Fruit fly (Drosophila melanogaster) whole organism, embryonic: ENCODE data around the gene Tbcd.

Source experiments
- Adf1 ChIP-seq: fragments of 200-800 bp; sonication (Bioruptor generic); IDR thresholded peaks from 2 replicates; pipeline ENCODE4 v1.3.6; 2022; ENCODE audit warnings: missing biosample characterization, missing genetic modification characterization
- CG10366 ChIP-seq: fragments of 200-800 bp; sonication (Bioruptor generic); IDR thresholded peaks from 2 replicates; pipeline ENCODE4 v1.3.6; 2022; ENCODE audit warnings: missing biosample characterization, missing genetic modification characterization
- CG10431 ChIP-seq: fragments of 200-800 bp; sonication (Bioruptor generic); optimal IDR thresholded peaks from 3 replicates; lab custom pipeline; 2018; ENCODE audit warnings: missing biosample characterization, mild to moderate bottlenecking, missing genetic modification characterization
- CG11093 ChIP-seq: fragments of 200-800 bp; sonication (Bioruptor generic); IDR thresholded peaks from 3 replicates; pipeline ENCODE4 v1.3.6; 2022; ENCODE audit warnings: missing biosample characterization, missing genetic modification characterization
- CG14050 ChIP-seq: fragments of 200-800 bp; sonication (Bioruptor generic); IDR thresholded peaks from 3 replicates; pipeline ENCODE4 v1.3.6; 2022; ENCODE audit warnings: missing biosample characterization, missing genetic modification characterization
- CG14860 ChIP-seq: fragments of 200-800 bp; sonication (Bioruptor generic); IDR thresholded peaks from 3 replicates; pipeline ENCODE4 v1.3.6; 2022; ENCODE audit warnings: missing biosample characterization, missing genetic modification characterization; ENCODE audit not compliant: partially characterized antibody
- CG17829 ChIP-seq: fragments of 200-800 bp; optimal IDR thresholded peaks from 2 replicates; lab custom pipeline; 2019; ENCODE audit warnings: missing biosample characterization, mild to moderate bottlenecking, missing genetic modification characterization, moderate library complexity
- CG18599 ChIP-seq: fragments of 200-800 bp; sonication (Bioruptor generic); optimal IDR thresholded peaks from 3 replicates; lab custom pipeline; 2017; ENCODE audit warnings: missing biosample characterization, missing genetic modification characterization, mild to moderate bottlenecking, moderate library complexity, missing genetic modification reagents
- CG2678 ChIP-seq: fragments of 200-800 bp; sonication (Bioruptor generic); optimal IDR thresholded peaks from 3 replicates; lab custom pipeline; 2019; ENCODE audit warnings: missing biosample characterization, mild to moderate bottlenecking, missing genetic modification characterization, moderate library complexity
- CG2875 ChIP-seq: fragments of 200-800 bp; sonication (Bioruptor generic); optimal IDR thresholded peaks from 2 replicates; lab custom pipeline; 2017; ENCODE audit warnings: missing biosample characterization, mild to moderate bottlenecking, missing genetic modification characterization, missing genetic modification reagents
- CG30431 ChIP-seq: fragments of 200-800 bp; sonication (Bioruptor generic); optimal IDR thresholded peaks from 2 replicates; lab custom pipeline; 2017; ENCODE audit warnings: missing biosample characterization, missing genetic modification characterization
- CG3065 ChIP-seq: fragments of 200-800 bp; sonication (Bioruptor generic); optimal IDR thresholded peaks from 2 replicates; lab custom pipeline; 2016; ENCODE audit warnings: missing biosample characterization, missing genetic modification characterization
- CG31365 ChIP-seq: fragments of 200-800 bp; sonication (Bioruptor generic); optimal IDR thresholded peaks from 2 replicates; lab custom pipeline; 2018; ENCODE audit warnings: missing biosample characterization, mild to moderate bottlenecking, missing genetic modification characterization
- CG31388 ChIP-seq: fragments of 200-800 bp; sonication (Bioruptor generic); optimal IDR thresholded peaks from 2 replicates; lab custom pipeline; 2016; ENCODE audit warnings: missing biosample characterization, missing genetic modification characterization
- CG3838 ChIP-seq: fragments of 200-800 bp; sonication (Bioruptor generic); optimal IDR thresholded peaks from 3 replicates; lab custom pipeline; 2016; ENCODE audit warnings: missing biosample characterization, missing genetic modification characterization
- CG4404 ChIP-seq: fragments of 200-800 bp; sonication (Bioruptor generic); IDR thresholded peaks from 2 replicates; pipeline ENCODE4 v1.3.6; 2022; ENCODE audit warnings: missing biosample characterization, missing genetic modification characterization
- CG7839 ChIP-seq: fragments of 200-800 bp; sonication (Bioruptor generic); optimal IDR thresholded peaks from 3 replicates; lab custom pipeline; 2018; ENCODE audit warnings: missing biosample characterization, mild to moderate bottlenecking, missing genetic modification characterization, moderate library complexity
- CG8089 ChIP-seq: fragments of 200-800 bp; sonication (Bioruptor generic); optimal IDR thresholded peaks from 3 replicates; lab custom pipeline; 2016; ENCODE audit warnings: missing biosample characterization, missing genetic modification characterization
- D19A ChIP-seq: fragments of 200-800 bp; optimal IDR thresholded peaks from 3 replicates; lab custom pipeline; 2019; ENCODE audit warnings: missing biosample characterization, mild to moderate bottlenecking, missing genetic modification characterization, moderate library complexity
- Deaf1 ChIP-seq: fragments of 200-800 bp; optimal IDR thresholded peaks from 3 replicates; lab custom pipeline; 2019; ENCODE audit warnings: missing biosample characterization, mild to moderate bottlenecking, missing genetic modification characterization, moderate library complexity
- Dip2 ChIP-seq: fragments of 200-800 bp; sonication (Bioruptor generic); IDR thresholded peaks from 2 replicates; pipeline ENCODE4 v1.3.6; 2022; ENCODE audit warnings: missing biosample characterization, missing genetic modification characterization
- Dll ChIP-seq: fragments of 200-800 bp; sonication (Bioruptor generic); IDR thresholded peaks from 4 replicates; pipeline ENCODE4 v1.3.6; 2022; ENCODE audit warnings: missing biosample characterization, missing genetic modification characterization; ENCODE audit not compliant: partially characterized antibody
- GATAe ChIP-seq: fragments of 200-800 bp; sonication (Bioruptor generic); conservative IDR thresholded peaks from 2 replicates; pipeline ENCODE4 v1.3.6; 2022; ENCODE audit warnings: missing biosample characterization, missing genetic modification characterization
- MBD-R2 ChIP-seq: fragments of 200-800 bp; sonication (Bioruptor generic); IDR thresholded peaks from 2 replicates; pipeline ENCODE4 v1.3.6; 2022; ENCODE audit warnings: missing biosample characterization, missing genetic modification characterization
- Med ChIP-seq: fragments of 200-800 bp; sonication (Bioruptor generic); peaks from one replicate; lab custom pipeline; 2016; ENCODE audit warnings: missing biosample characterization, missing genetic modification characterization, mild to moderate bottlenecking, inconsistent platforms, moderate library complexity
- NC2β ChIP-seq: fragments of 200-800 bp; sonication (Bioruptor generic); optimal IDR thresholded peaks from 2 replicates; lab custom pipeline; 2016; ENCODE audit warnings: missing biosample characterization, missing genetic modification characterization
- Nf-YA ChIP-seq: fragments of 200-800 bp; sonication (Bioruptor generic); IDR thresholded peaks from 2 replicates; pipeline ENCODE4 v1.3.6; 2022; ENCODE audit warnings: missing biosample characterization, missing genetic modification characterization
- Ssrp ChIP-seq: fragments of 200-800 bp; sonication (Bioruptor generic); optimal IDR thresholded peaks from 2 replicates; lab custom pipeline; 2018; ENCODE audit warnings: missing biosample characterization, mild to moderate bottlenecking, missing genetic modification characterization, moderate library complexity
- Xrp1 ChIP-seq: fragments of 200-800 bp; sonication (Bioruptor generic); IDR thresholded peaks from 2 replicates; pipeline ENCODE4 v1.3.6; 2022; ENCODE audit warnings: missing biosample characterization, missing genetic modification characterization
- ara ChIP-seq: fragments of 200-800 bp; sonication (Bioruptor generic); IDR thresholded peaks from 2 replicates; pipeline ENCODE4 v1.3.6; 2022; ENCODE audit warnings: missing biosample characterization, missing genetic modification characterization
- en ChIP-seq: fragments of 200-800 bp; sonication (Bioruptor generic); optimal IDR thresholded peaks from 2 replicates; lab custom pipeline; 2016; ENCODE audit warnings: missing biosample characterization, missing genetic modification characterization
- esg ChIP-seq: fragments of 200-800 bp; sonication (Bioruptor generic); conservative IDR thresholded peaks from 2 replicates; pipeline ENCODE4 v1.3.6; 2022; ENCODE audit warnings: missing biosample characterization, missing genetic modification characterization
- gsb-n ChIP-seq: fragments of 200-800 bp; sonication (Bioruptor generic); optimal IDR thresholded peaks from 3 replicates; lab custom pipeline; 2018; ENCODE audit warnings: missing biosample characterization, mild to moderate bottlenecking, missing genetic modification characterization
- h ChIP-seq: fragments of >200 bp; optimal IDR thresholded peaks from 2 replicates; lab custom pipeline; 2017
- hbn ChIP-seq: fragments of 200-800 bp; sonication (Bioruptor generic); IDR thresholded peaks from 2 replicates; pipeline ENCODE4 v1.3.6; 2022; ENCODE audit warnings: missing biosample characterization, missing genetic modification characterization; ENCODE audit not compliant: partially characterized antibody
- her ChIP-seq: fragments of 200-800 bp; sonication (Bioruptor generic); optimal IDR thresholded peaks from 2 replicates; lab custom pipeline; 2016; ENCODE audit warnings: missing biosample characterization, missing genetic modification characterization
- hth ChIP-seq: fragments of >200 bp; optimal IDR thresholded peaks from 2 replicates; lab custom pipeline; 2017; ENCODE audit warnings: inconsistent platforms
- jing ChIP-seq: fragments of 200-800 bp; sonication (Bioruptor generic); optimal IDR thresholded peaks from 2 replicates; lab custom pipeline; 2018; ENCODE audit warnings: missing biosample characterization, mild to moderate bottlenecking, missing genetic modification characterization
- ken ChIP-seq: fragments of 200-800 bp; sonication (Bioruptor generic); IDR thresholded peaks from 3 replicates; pipeline ENCODE4 v1.3.6; 2022; ENCODE audit warnings: missing biosample characterization, missing genetic modification characterization
- mld ChIP-seq: fragments of 200-800 bp; sonication (Bioruptor generic); IDR thresholded peaks from 3 replicates; pipeline ENCODE4 v1.3.6; 2022; ENCODE audit warnings: missing biosample characterization, missing genetic modification characterization; ENCODE audit not compliant: partially characterized antibody
- pan ChIP-seq, 4 experiments: fragments of >200 bp in 3 of 4; fragments of 200-800 bp in 1 of 4; sonication (Bioruptor generic) in 1 of 4; optimal IDR thresholded peaks in 3 of 4; IDR thresholded peaks in 1 of 4; 2 replicates each; pipeline versions ENCODE4 v1.3.6 to Lab custom; 2017 to 2022; ENCODE audit warnings: missing biosample characterization in 2 of 4, missing genetic modification characterization in 2 of 4, mixed read lengths in 1 of 4
- peb ChIP-seq: fragments of 200-800 bp; sonication (Bioruptor generic); IDR thresholded peaks from 2 replicates; pipeline ENCODE4 v1.3.6; 2022; ENCODE audit warnings: missing biosample characterization, missing genetic modification characterization
- pum ChIP-seq: fragments of 200-800 bp; sonication (Bioruptor generic); optimal IDR thresholded peaks from 2 replicates; lab custom pipeline; 2016; ENCODE audit warnings: missing biosample characterization, missing genetic modification characterization
- shn ChIP-seq: fragments of 200-800 bp; sonication (Bioruptor generic); optimal IDR thresholded peaks from 3 replicates; lab custom pipeline; 2016; ENCODE audit warnings: missing biosample characterization, missing genetic modification characterization
- sob ChIP-seq: fragments of 200-800 bp; sonication (Bioruptor generic); IDR thresholded peaks from 2 replicates; pipeline ENCODE4 v1.3.6; 2022; ENCODE audit warnings: missing biosample characterization, missing genetic modification characterization
- sr ChIP-seq: fragments of 200-800 bp; sonication (Bioruptor generic); IDR thresholded peaks from 3 replicates; pipeline ENCODE4 v1.3.6; 2022; ENCODE audit warnings: missing biosample characterization, missing genetic modification characterization
- tll ChIP-seq, 2 experiments: fragments of 200-800 bp in 1 of 2; fragments of >200 bp in 1 of 2; sonication (Bioruptor generic) in 1 of 2; optimal IDR thresholded peaks; 2 replicates each; lab custom pipeline; 2017 to 2019; ENCODE audit warnings: missing biosample characterization in 2 of 2, missing genetic modification characterization in 2 of 2, mild to moderate bottlenecking in 1 of 2, moderate library complexity in 1 of 2
- unc-4 ChIP-seq: fragments of 200-800 bp; sonication (Bioruptor generic); IDR thresholded peaks from 2 replicates; pipeline ENCODE4 v1.3.6; 2022; ENCODE audit warnings: missing biosample characterization, missing genetic modification characterization; ENCODE audit not compliant: partially characterized antibody
- zen ChIP-seq: fragments of 200-800 bp; sonication (Bioruptor generic); optimal IDR thresholded peaks from 3 replicates; lab custom pipeline; 2018; ENCODE audit warnings: missing biosample characterization, mild to moderate bottlenecking, missing genetic modification characterization, moderate library complexity
- zf30C ChIP-seq: fragments of 200-800 bp; sonication (Bioruptor generic); optimal IDR thresholded peaks from 3 replicates; lab custom pipeline; 2018; ENCODE audit warnings: missing biosample characterization, mild to moderate bottlenecking, missing genetic modification characterization

The Tbcd gene

DNA sequence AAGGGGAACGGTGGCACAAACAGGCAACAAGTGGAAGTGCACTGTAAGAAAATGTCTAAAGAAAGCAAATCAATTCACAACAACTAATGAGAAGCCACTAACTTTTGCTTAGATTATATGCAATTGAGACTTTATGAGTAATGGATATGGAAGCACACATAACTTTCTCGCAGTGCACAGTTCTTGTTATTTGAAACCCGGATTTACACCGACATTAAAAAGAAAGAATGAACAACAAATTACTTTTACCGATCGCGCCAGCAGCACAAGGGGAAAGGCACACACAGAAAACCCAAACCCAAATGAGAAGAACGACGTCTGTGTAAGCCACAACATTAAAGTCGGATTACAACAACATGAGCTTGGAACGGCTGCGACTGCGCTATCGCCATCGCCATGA is 41.8 kb downstream of the Tbcd start (continued):
- TF ChIP-seq zen (tag; lab: Kevin White, UChicago) (peak; percentile 51), pan (optimal IDR thresholded peaks at IDR 0.05; lab: Kevin White, UChicago) (no peak), pan (GFP tag; optimal IDR thresholded peaks at IDR 0.05 in 1 of 2, IDR thresholded peaks at IDR 0.05 in 1 of 2) (peak in 1 of 2 experiments; percentile 62), mld (no peak), Dll (GFP tag; lab: Robert Waterston, UW) (no peak), zf30C (GFP tag; lab: Kevin White, UChicago) (peak; percentile 82), jing (peak; percentile 40), sob (GFP tag; lab: Robert Waterston, UW) (peak; percentile 26; the same call in 1 of the 2 replicates), CG14860 (GFP tag; lab: Robert Waterston, UW) (no peak), ara (GFP tag; lab: Robert Waterston, UW) (peak; percentile 83), CG2875 (GFP tag; lab: Kevin White, UChicago) (peak; percentile 64), CG10431 (peak; percentile 65), Xrp1 (GFP tag; lab: Robert Waterston, UW) (peak; percentile 90), hbn (GFP tag; lab: Robert Waterston, UW) (no peak), Med (GFP tag; lab: Kevin White, UChicago) (peak; percentile 92), CG30431 (peak; percentile 82), CG10366 (GFP tag; lab: Robert Waterston, UW) (peak; percentile 37; the same call in 1 of the 2 replicates), CG4404 (GFP tag; lab: Robert Waterston, UW) (peak; percentile 64; the same call in 1 of the 2 replicates), Nf-YA (GFP tag; lab: Robert Waterston, UW) (0 out of 2 replicates have a peak, but pooled peaks have one; percentile 58), en (GFP tag; lab: Kevin White, UChicago) (peak; percentile 46), CG18599 (GFP tag; lab: Kevin White, UChicago) (no peak), ken (GFP tag; lab: Robert Waterston, UW) (0 out of 3 replicates have a peak, but pooled peaks have one; percentile 17), tll (GFP tag; optimal IDR thresholded peaks at IDR 0.05; lab: Kevin White, UChicago) (no peak), Dip2 (GFP tag; lab: Robert Waterston, UW) (no peak), pum (peak; percentile 58), MBD-R2 (GFP tag; lab: Robert Waterston, UW) (no peak), CG2678 (tag; lab: Kevin White, UChicago) (peak; percentile 65), CG17829 (tag; lab: Kevin White, UChicago) (peak; percentile 88), shn (GFP tag; lab: Kevin White, UChicago) (peak; percentile 52), peb (GFP tag; lab: Robert Waterston, UW) (peak; percentile 42; the same call in 1 of the 2 replicates), GATAe (GFP tag; lab: Robert Waterston, UW) (no peak), CG7839 (tag; lab: Kevin White, UChicago) (peak; percentile 71), unc-4 (GFP tag; lab: Robert Waterston, UW) (no peak), esg (peak; percentile 40; the same call in 1 of the 2 replicates), CG3838 (no peak), h (lab: Kevin White, UChicago) (no peak), CG8089 (GFP tag; lab: Kevin White, UChicago) (peak; percentile 75), CG31365 (tag; lab: Kevin White, UChicago) (peak; percentile 14), hth (lab: Kevin White, UChicago) (no peak), Ssrp (tag; lab: Kevin White, UChicago) (peak; percentile 77), sr (GFP tag; lab: Robert Waterston, UW) (no peak), CG31388 (GFP tag; lab: Kevin White, UChicago) (no peak), CG3065 (GFP tag; lab: Kevin White, UChicago) (peak; percentile 62), D19A (tag; lab: Kevin White, UChicago) (peak; percentile 74), her (GFP tag; lab: Kevin White, UChicago) (peak; percentile 1), CG11093 (GFP tag; lab: Robert Waterston, UW) (0 out of 3 replicates have a peak, but pooled peaks have one; percentile 39), Adf1 (GFP tag; lab: Robert Waterston, UW) (no peak), gsb-n (tag; lab: Kevin White, UChicago) (peak; percentile 83), NC2β (peak; percentile 81), CG14050 (GFP tag; lab: Robert Waterston, UW) (peak; percentile 21; the same call in 1 of the 3 replicates), Deaf1 (tag; lab: Kevin White, UChicago) (no peak)
